Fruit fly (Drosophila melanogaster) whole organism: ENCODE data around the gene CG7483.

ENCODE experiments used
- CG8478 ChIP-seq: fragments of >200 bp; optimal IDR thresholded peaks from 2 replicates; lab custom pipeline; 2018; ENCODE audit warnings: inconsistent platforms
- Dll ChIP-seq: fragments of >200 bp; optimal IDR thresholded peaks from 2 replicates; lab custom pipeline; 2017
- EcR ChIP-seq, 2 experiments: fragments of >200 bp; optimal IDR thresholded peaks; 2 replicates each; lab custom pipeline; 2017; ENCODE audit warnings: missing biosample characterization in 2 of 2, missing genetic modification characterization in 2 of 2, missing genetic modification reagents in 2 of 2
- pan ChIP-seq: fragments of >200 bp; optimal IDR thresholded peaks from 2 replicates; lab custom pipeline; 2017
- psq ChIP-seq: fragments of >200 bp; optimal IDR thresholded peaks from 2 replicates; lab custom pipeline; 2017
- usp ChIP-seq: fragments of >200 bp; optimal IDR thresholded peaks from 2 replicates; lab custom pipeline; 2017; ENCODE audit warnings: missing biosample characterization, missing genetic modification characterization, mixed read lengths

Gene CG7483

dm6 chr3R:8313038-8313437 lies at the start of gene CG7483:
Gene CG7483, plus strand, starts transcription at chr3R:8313208.
- TF ChIP-seq CG8478 (lab: Kevin White, UChicago), result no peak

- TF ChIP-seq psq (lab: Kevin White, UChicago) (no peak), CG8478 (lab: Kevin White, UChicago) (no peak), Dll (lab: Kevin White, UChicago) (no peak), usp (GFP tag; lab: Kevin White, UChicago) (no peak), EcR (GFP tag; optimal IDR thresholded peaks at IDR 0.05; lab: Kevin White, UChicago) (no peak), pan (lab: Kevin White, UChicago) (no peak)
Measured at dm6 chr3R:8264302-8265080, 48.5 kb upstream of the CG7483 start, which contains the start of the genes RPA1 and Mcm2. Gene RPA1, minus strand, starts transcription at chr3R:8264451. Gene Mcm2, plus strand, starts transcription at chr3R:8264970.

- TF ChIP-seq usp (GFP tag; lab: Kevin White, UChicago) (no peak), Dll (lab: Kevin White, UChicago) (no peak), psq (lab: Kevin White, UChicago) (no peak), EcR (GFP tag; optimal IDR thresholded peaks at IDR 0.05; lab: Kevin White, UChicago) (no peak), CG8478 (lab: Kevin White, UChicago) (no peak), pan (lab: Kevin White, UChicago) (no peak)
Measured at dm6 chr3R:8269740-8270139, 43.3 kb upstream of the CG7483 start, which contains the start of gene CG9630. Gene CG9630, minus strand, starts transcription at chr3R:8269896.

- TF ChIP-seq usp (GFP tag; lab: Kevin White, UChicago) (no peak), pan (lab: Kevin White, UChicago) (no peak), Dll (lab: Kevin White, UChicago) (no peak)
Measured at dm6 chr3R:8272573-8273165, 40.3 kb upstream of the CG7483 start.

- no peak for TF ChIP-seq EcR (GFP tag; optimal IDR thresholded peaks at IDR 0.05; lab: Kevin White, UChicago)
- no peak for TF ChIP-seq usp (GFP tag; lab: Kevin White, UChicago)
- TF ChIP-seq CG8478 (lab: Kevin White, UChicago), result no peak
- no peak for TF ChIP-seq psq (lab: Kevin White, UChicago)
- no peak for TF ChIP-seq Dll (lab: Kevin White, UChicago)
- no peak for TF ChIP-seq pan (lab: Kevin White, UChicago)
Measured at dm6 chr3R:8275031-8275430, 38.0 kb upstream of the CG7483 start.

- TF ChIP-seq pan (lab: Kevin White, UChicago) (no peak), psq (lab: Kevin White, UChicago) (no peak), CG8478 (lab: Kevin White, UChicago) (no peak), Dll (lab: Kevin White, UChicago) (no peak), EcR (GFP tag; optimal IDR thresholded peaks at IDR 0.05; lab: Kevin White, UChicago) (no peak), usp (GFP tag; lab: Kevin White, UChicago) (no peak)
Measured at dm6 chr3R:8277494-8278293, 35.3 kb upstream of the CG7483 start, which contains the start of gene ato. Gene ato, plus strand, starts transcription at chr3R:8278052.

- TF ChIP-seq usp (GFP tag; lab: Kevin White, UChicago), result no peak
- no peak for TF ChIP-seq EcR (GFP tag; optimal IDR thresholded peaks at IDR 0.05; lab: Kevin White, UChicago)
- no peak for TF ChIP-seq Dll (lab: Kevin White, UChicago)
- TF ChIP-seq pan (lab: Kevin White, UChicago), result no peak
- no peak for TF ChIP-seq CG8478 (lab: Kevin White, UChicago)
- no peak for TF ChIP-seq psq (lab: Kevin White, UChicago)
Measured at dm6 chr3R:8279970-8280369, 33.0 kb upstream of the CG7483 start.

dm6 chr3R:8282727-8283126 lies 30.3 kb upstream of the CG7483 start:
- no peak for TF ChIP-seq Dll (lab: Kevin White, UChicago)
- no peak for TF ChIP-seq EcR (GFP tag; optimal IDR thresholded peaks at IDR 0.05; lab: Kevin White, UChicago)
- TF ChIP-seq CG8478 (lab: Kevin White, UChicago), result no peak
- TF ChIP-seq pan (lab: Kevin White, UChicago), result no peak
- no peak for TF ChIP-seq psq (lab: Kevin White, UChicago)
- no peak for TF ChIP-seq usp (GFP tag; lab: Kevin White, UChicago)

dm6 chr3R:8284234-8284633 lies 28.8 kb upstream of the CG7483 start:
- TF ChIP-seq Dll (lab: Kevin White, UChicago) (no peak), usp (GFP tag; lab: Kevin White, UChicago) (no peak), psq (lab: Kevin White, UChicago) (no peak), pan (lab: Kevin White, UChicago) (no peak), EcR (GFP tag; optimal IDR thresholded peaks at IDR 0.05; lab: Kevin White, UChicago) (no peak), CG8478 (lab: Kevin White, UChicago) (no peak)

- TF ChIP-seq EcR (GFP tag; optimal IDR thresholded peaks at IDR 0.05; lab: Kevin White, UChicago) (no peak), usp (GFP tag; lab: Kevin White, UChicago) (no peak), pan (lab: Kevin White, UChicago) (no peak), Dll (lab: Kevin White, UChicago) (no peak), psq (lab: Kevin White, UChicago) (no peak), CG8478 (lab: Kevin White, UChicago) (no peak)
Measured at dm6 chr3R:8285727-8286344, 27.2 kb upstream of the CG7483 start.
